Worm (Caenorhabditis elegans) whole organism, L3 larva: ENCODE data around the gene C33A12.19.
A peak's percentile ranks its signal among the peaks of the same experiment; 100 is the strongest.

Experiments used
- ZK546.5 ChIP-seq: sonication (generic microtip); optimal IDR thresholded peaks from 2 replicates; lab custom pipeline; 2017; ENCODE audit warnings: missing biosample characterization, missing genetic modification characterization
- aly-2 ChIP-seq: fragments of 150-350 bp; optimal IDR thresholded peaks from 2 replicates; lab custom pipeline; 2014; ENCODE audit warnings: missing biosample characterization, missing genetic modification characterization
- ama-1 ChIP-seq: fragments of 150-350 bp; optimal IDR thresholded peaks from 2 replicates; lab custom pipeline; 2018
- ceh-16 ChIP-seq: sonication (generic microtip); optimal IDR thresholded peaks from 2 replicates; lab custom pipeline; 2017; ENCODE audit warnings: missing biosample characterization, missing genetic modification characterization
- ceh-28 ChIP-seq: fragments of 150-350 bp; optimal IDR thresholded peaks from 2 replicates; lab custom pipeline; 2014; ENCODE audit warnings: missing biosample characterization, missing genetic modification reagents, missing genetic modification characterization
- ceh-82 ChIP-seq: fragments of 150-350 bp; optimal IDR thresholded peaks from 2 replicates; lab custom pipeline; 2014; ENCODE audit warnings: missing biosample characterization, missing genetic modification characterization
- daf-12 ChIP-seq: fragments of 150-350 bp; optimal IDR thresholded peaks from 2 replicates; lab custom pipeline; 2014; ENCODE audit warnings: missing biosample characterization, missing genetic modification reagents, missing genetic modification characterization
- egl-27 ChIP-seq: sonication (generic microtip); optimal IDR thresholded peaks from 4 replicates; lab custom pipeline; 2017; ENCODE audit warnings: missing biosample characterization, missing genetic modification reagents, missing genetic modification characterization
- egl-5 ChIP-seq: fragments of 150-350 bp; optimal IDR thresholded peaks from 2 replicates; lab custom pipeline; 2017; ENCODE audit warnings: missing biosample characterization, missing genetic modification reagents, missing genetic modification characterization, inconsistent platforms
- elt-1 ChIP-seq: fragments of 150-350 bp; optimal IDR thresholded peaks from 2 replicates; lab custom pipeline; 2014; ENCODE audit warnings: missing biosample characterization, missing genetic modification characterization
- elt-2 ChIP-seq: sonication (generic microtip); optimal IDR thresholded peaks from 2 replicates; lab custom pipeline; 2016; ENCODE audit warnings: missing genetic modification reagents, mild to moderate bottlenecking, missing genetic modification characterization, missing compliant biosample characterization
- elt-3 ChIP-seq, 3 experiments: fragments of 150-350 bp in 1 of 3; sonication (generic microtip) in 2 of 3; optimal IDR thresholded peaks; 2 replicates in 2 of 3; 4 replicates in 1 of 3; lab custom pipeline; 2014 to 2017; ENCODE audit warnings: missing biosample characterization in 3 of 3, missing genetic modification characterization in 3 of 3
- eor-1 ChIP-seq, 2 experiments: fragments of 150-350 bp; optimal IDR thresholded peaks; 2 replicates each; lab custom pipeline; 2014 to 2018; ENCODE audit warnings: missing biosample characterization in 2 of 2, missing genetic modification characterization in 2 of 2
- fkh-10 ChIP-seq: sonication (generic microtip); optimal IDR thresholded peaks from 2 replicates; lab custom pipeline; 2017; ENCODE audit warnings: missing biosample characterization, missing genetic modification reagents, missing genetic modification characterization
- fkh-2 ChIP-seq: fragments of 150-350 bp; optimal IDR thresholded peaks from 2 replicates; lab custom pipeline; 2014; ENCODE audit warnings: missing biosample characterization, missing genetic modification reagents, missing genetic modification characterization
- fos-1 ChIP-seq: fragments of 150-350 bp; optimal IDR thresholded peaks from 2 replicates; lab custom pipeline; 2014; ENCODE audit warnings: missing biosample characterization, missing genetic modification characterization
- hmg-11 ChIP-seq: sonication (generic microtip); optimal IDR thresholded peaks from 2 replicates; lab custom pipeline; 2016; ENCODE audit warnings: missing genetic modification characterization, missing compliant biosample characterization
- jun-1 ChIP-seq: fragments of 150-350 bp; optimal IDR thresholded peaks from 2 replicates; lab custom pipeline; 2014; ENCODE audit warnings: missing biosample characterization, missing genetic modification reagents, missing genetic modification characterization
- lin-15B ChIP-seq: fragments of 150-350 bp; optimal IDR thresholded peaks from 2 replicates; lab custom pipeline; 2014; ENCODE audit warnings: missing biosample characterization, missing genetic modification characterization
- lsy-12 ChIP-seq: sonication (generic microtip); optimal IDR thresholded peaks from 2 replicates; lab custom pipeline; 2016; ENCODE audit warnings: mild to moderate bottlenecking, missing genetic modification characterization, missing compliant biosample characterization
- mdl-1 ChIP-seq: fragments of 150-350 bp; optimal IDR thresholded peaks from 2 replicates; lab custom pipeline; 2014; ENCODE audit warnings: missing biosample characterization, missing genetic modification characterization
- mml-1 ChIP-seq: fragments of 150-350 bp; sonication (generic microtip); optimal IDR thresholded peaks from 3 replicates; lab custom pipeline; 2014; ENCODE audit warnings: missing biosample characterization, missing genetic modification characterization
- nfya-1 ChIP-seq: sonication (generic microtip); optimal IDR thresholded peaks from 2 replicates; lab custom pipeline; 2017; ENCODE audit warnings: missing genetic modification characterization, mild to moderate bottlenecking, missing compliant biosample characterization, antibody characterized with exemption, moderate library complexity; ENCODE audit not compliant: insufficient read depth
- nhr-12 ChIP-seq: fragments of 150-350 bp; optimal IDR thresholded peaks from 2 replicates; lab custom pipeline; 2014; ENCODE audit warnings: missing biosample characterization, missing genetic modification characterization
- nhr-23 ChIP-seq: fragments of 150-350 bp; optimal IDR thresholded peaks from 2 replicates; lab custom pipeline; 2014; ENCODE audit warnings: missing biosample characterization, missing genetic modification reagents, missing genetic modification characterization
- nhr-237 ChIP-seq: fragments of 150-350 bp; optimal IDR thresholded peaks from 2 replicates; lab custom pipeline; 2014; ENCODE audit warnings: missing biosample characterization, missing genetic modification characterization
- nhr-25 ChIP-seq: sonication (generic microtip); optimal IDR thresholded peaks from 2 replicates; lab custom pipeline; 2017; ENCODE audit warnings: missing biosample characterization, missing genetic modification characterization
- nhr-28 ChIP-seq: fragments of 150-350 bp; optimal IDR thresholded peaks from 2 replicates; lab custom pipeline; 2014; ENCODE audit warnings: missing biosample characterization, missing genetic modification characterization
- nhr-43 ChIP-seq: sonication (generic microtip); optimal IDR thresholded peaks from 2 replicates; lab custom pipeline; 2016; ENCODE audit warnings: mild to moderate bottlenecking, missing genetic modification characterization, missing compliant biosample characterization; ENCODE audit not compliant: poor library complexity, severe bottlenecking
- nhr-67 ChIP-seq: fragments of 150-350 bp; optimal IDR thresholded peaks from 2 replicates; lab custom pipeline; 2014; ENCODE audit warnings: missing biosample characterization, missing genetic modification characterization
- nhr-76 ChIP-seq: fragments of 150-350 bp; sonication (generic microtip); optimal IDR thresholded peaks from 5 replicates; lab custom pipeline; 2014; ENCODE audit warnings: missing biosample characterization, missing genetic modification characterization
- nhr-77 ChIP-seq: fragments of 150-350 bp; optimal IDR thresholded peaks from 2 replicates; lab custom pipeline; 2014; ENCODE audit warnings: missing biosample characterization, missing genetic modification characterization
- pha-4 ChIP-seq: fragments of 150-350 bp; optimal IDR thresholded peaks from 2 replicates; lab custom pipeline; 2014; ENCODE audit warnings: missing biosample characterization, missing genetic modification reagents, missing genetic modification characterization
- sea-2 ChIP-seq: fragments of 150-350 bp; sonication (generic microtip); optimal IDR thresholded peaks from 4 replicates; lab custom pipeline; 2014; ENCODE audit warnings: missing biosample characterization, missing genetic modification reagents, missing genetic modification characterization
- skn-1 ChIP-seq: fragments of 150-350 bp; optimal IDR thresholded peaks from 2 replicates; lab custom pipeline; 2014; ENCODE audit warnings: missing biosample characterization, missing genetic modification characterization
- snpc-4 ChIP-seq: fragments of 150-350 bp; optimal IDR thresholded peaks from 2 replicates; lab custom pipeline; 2014; ENCODE audit warnings: missing biosample characterization, missing genetic modification characterization
- tbx-2 ChIP-seq: sonication (generic microtip); optimal IDR thresholded peaks from 2 replicates; lab custom pipeline; 2016; ENCODE audit warnings: mild to moderate bottlenecking, missing genetic modification characterization, missing compliant biosample characterization
- unc-39 ChIP-seq: sonication (generic microtip); optimal IDR thresholded peaks from 4 replicates; lab custom pipeline; 2017; ENCODE audit warnings: missing biosample characterization, missing genetic modification characterization
- unc-62 ChIP-seq: fragments of 150-350 bp; sonication (generic microtip); optimal IDR thresholded peaks from 4 replicates; lab custom pipeline; 2014; ENCODE audit warnings: missing biosample characterization, missing genetic modification reagents, missing genetic modification characterization
- zag-1 ChIP-seq: fragments of 150-350 bp; optimal IDR thresholded peaks from 2 replicates; lab custom pipeline; 2014; ENCODE audit warnings: missing biosample characterization, missing genetic modification characterization
- ztf-11 ChIP-seq: fragments of 150-350 bp; optimal IDR thresholded peaks from 2 replicates; lab custom pipeline; 2014; ENCODE audit warnings: missing biosample characterization, missing genetic modification characterization
- ztf-4 ChIP-seq: fragments of 150-350 bp; optimal IDR thresholded peaks from 2 replicates; lab custom pipeline; 2014; ENCODE audit warnings: missing biosample characterization, missing genetic modification characterization

Gene C33A12.19

DNA sequence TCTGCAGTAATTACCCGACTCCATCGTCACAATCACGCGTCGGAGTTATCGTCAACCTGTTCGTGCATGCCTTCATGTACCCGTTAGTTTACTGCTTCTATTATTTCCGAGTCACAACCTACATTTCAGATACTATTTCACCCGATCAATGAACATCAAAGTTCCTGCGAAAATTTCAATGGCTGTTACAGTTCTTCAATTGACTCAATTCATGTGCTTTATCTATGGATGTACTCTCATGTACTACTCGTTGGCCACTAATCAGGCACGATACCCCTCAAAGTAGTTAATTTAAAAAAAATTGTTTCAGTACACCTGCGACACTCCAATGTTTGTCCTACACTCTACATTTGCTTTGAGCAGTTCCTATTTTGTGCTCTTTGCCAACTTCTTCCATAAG, 14.0 kb downstream of the C33A12.19 start:
- TF ChIP-seq fkh-2 = no peak
- TF ChIP-seq hmg-11 (tag; lab: Kevin White, UChicago) = no peak
- no peak for TF ChIP-seq mml-1 (tag; lab: Kevin White, UChicago)
- no peak for TF ChIP-seq pha-4
- TF ChIP-seq nhr-12 (tag; lab: Kevin White, UChicago) = no peak
- peak; percentile 44 for TF ChIP-seq lsy-12 (tag; lab: Kevin White, UChicago)
- no peak for TF ChIP-seq elt-2 (tag; lab: Kevin White, UChicago)
- TF ChIP-seq nfya-1 (tag; lab: Kevin White, UChicago) = no peak
- TF ChIP-seq fkh-10 = no peak
- no peak for TF ChIP-seq ceh-28 (tag; lab: Kevin White, UChicago)
- no peak for TF ChIP-seq aly-2 (tag; lab: Kevin White, UChicago)
- no peak for TF ChIP-seq elt-1 (tag; lab: Kevin White, UChicago)
- TF ChIP-seq nhr-43 (tag; lab: Kevin White, UChicago) = peak; percentile 7
- TF ChIP-seq nhr-76 (tag; lab: Kevin White, UChicago) = no peak
- TF ChIP-seq unc-62 (GFP tag; lab: Kevin White, UChicago) = no peak
- TF ChIP-seq ama-1 (lab: Kevin White, UChicago) = peak; percentile 45
- no peak for TF ChIP-seq unc-39 (tag; lab: Kevin White, UChicago)
- no peak for TF ChIP-seq daf-12 (tag; lab: Kevin White, UChicago)
- TF ChIP-seq ceh-82 (tag; lab: Kevin White, UChicago) = no peak
- TF ChIP-seq nhr-237 (tag; lab: Kevin White, UChicago) = no peak
- no peak for TF ChIP-seq nhr-67
- no peak for TF ChIP-seq fos-1 (tag; lab: Kevin White, UChicago)
- no peak for TF ChIP-seq egl-5 (tag; lab: Kevin White, UChicago)
- TF ChIP-seq lin-15B (tag; lab: Kevin White, UChicago) = no peak
- no peak for TF ChIP-seq egl-27 (tag; lab: Kevin White, UChicago)
- TF ChIP-seq nhr-25 (tag; lab: Kevin White, UChicago) = peak; percentile 39
- peak; percentile 8 for TF ChIP-seq nhr-23 (tag; lab: Kevin White, UChicago)

DNA sequence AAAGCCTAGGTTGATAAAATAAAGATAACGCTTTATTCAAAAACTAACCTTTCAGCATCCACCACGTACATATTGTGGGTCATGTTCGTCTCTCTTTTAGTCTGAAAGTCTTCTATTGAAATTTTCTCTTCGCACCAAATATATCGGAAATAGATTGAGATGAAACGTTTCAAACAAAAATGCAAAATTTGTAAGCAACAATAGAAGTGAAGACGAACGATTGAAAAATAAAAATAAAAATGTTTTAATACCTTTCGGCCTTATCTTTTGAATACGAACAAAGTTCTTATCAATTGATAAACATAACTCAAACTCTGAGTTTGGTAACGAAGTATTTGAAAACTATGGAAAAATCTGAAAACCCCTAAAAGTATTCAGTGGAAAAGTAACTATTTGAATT, 16.3 kb downstream of the C33A12.19 start, which contains the start of gene F56H11.2:
Gene F56H11.2 (minus strand): TSS at position 101 of the 400 bp plus-strand sequence.
- TF ChIP-seq elt-2 (tag; lab: Kevin White, UChicago) (peak; percentile 14), elt-1 (tag; lab: Kevin White, UChicago) (no peak)

DNA sequence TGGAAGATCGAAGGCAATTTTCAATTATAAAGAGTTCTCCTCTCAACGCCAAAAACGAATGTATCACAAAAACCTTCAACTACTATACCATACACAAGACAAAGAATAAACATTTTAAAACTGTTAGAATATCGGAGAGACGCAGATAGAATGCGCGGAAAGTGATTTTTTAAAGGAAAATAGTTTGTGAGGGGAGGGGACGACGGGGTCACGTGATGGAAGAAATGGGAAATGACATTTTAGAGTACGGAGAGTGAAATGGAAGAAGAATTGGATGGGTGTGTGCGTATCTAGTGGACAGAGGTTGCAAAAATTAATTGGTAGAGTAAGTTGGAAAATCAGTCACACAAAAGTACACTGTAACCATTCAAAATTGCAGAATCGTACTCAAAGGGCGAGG, 17.5 kb downstream of the C33A12.19 start:
- no peak for TF ChIP-seq elt-2 (tag; lab: Kevin White, UChicago)
- no peak for TF ChIP-seq fkh-2
- no peak for TF ChIP-seq nhr-12 (tag; lab: Kevin White, UChicago)
- no peak for TF ChIP-seq zag-1 (tag; lab: Kevin White, UChicago)
- peak; percentile 85 for TF ChIP-seq nhr-25 (tag; lab: Kevin White, UChicago)
- TF ChIP-seq fos-1 (tag; lab: Kevin White, UChicago) = no peak
- peak; percentile 48 for TF ChIP-seq pha-4
- peak; percentile 46 for TF ChIP-seq nhr-23 (tag; lab: Kevin White, UChicago)
- TF ChIP-seq jun-1 (tag; lab: Kevin White, UChicago) = no peak
- no peak for TF ChIP-seq ceh-28 (tag; lab: Kevin White, UChicago)
- no peak for TF ChIP-seq ztf-4
- TF ChIP-seq snpc-4 (tag; lab: Kevin White, UChicago) = peak; percentile 6
- TF ChIP-seq mdl-1 (tag; lab: Kevin White, UChicago) = no peak
- TF ChIP-seq skn-1 (tag; lab: Kevin White, UChicago) = no peak
- no peak for TF ChIP-seq hmg-11 (tag; lab: Kevin White, UChicago)
- TF ChIP-seq lsy-12 (tag; lab: Kevin White, UChicago) = no peak
- no peak for TF ChIP-seq nhr-28 (tag; lab: Kevin White, UChicago)

DNA sequence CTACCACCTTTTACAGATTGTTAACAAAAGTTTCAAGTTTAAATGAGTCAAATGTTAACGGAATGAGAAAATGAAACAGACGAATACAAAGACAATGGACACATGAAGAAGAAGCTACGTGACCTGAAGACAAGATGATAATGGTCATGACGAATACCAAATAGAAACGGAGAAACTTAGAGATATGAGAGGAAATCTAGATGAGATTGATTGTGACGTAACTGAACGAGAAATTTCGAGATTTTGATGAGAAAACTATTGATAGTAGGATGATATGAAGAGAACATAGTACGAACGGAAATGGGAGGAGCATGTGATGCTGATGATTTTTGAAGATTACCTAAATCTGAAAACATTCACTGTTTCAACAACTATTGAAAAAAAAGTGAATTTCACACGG, 18.3 kb downstream of the C33A12.19 start:
- no peak for TF ChIP-seq mdl-1 (tag; lab: Kevin White, UChicago)
- no peak for TF ChIP-seq ZK546.5
- no peak for TF ChIP-seq nhr-76 (tag; lab: Kevin White, UChicago)
- no peak for TF ChIP-seq aly-2 (tag; lab: Kevin White, UChicago)
- no peak for TF ChIP-seq ama-1 (lab: Kevin White, UChicago)
- no peak for TF ChIP-seq eor-1 (tag; optimal IDR thresholded peaks at IDR 0.05; lab: Kevin White, UChicago)
- TF ChIP-seq ceh-82 (tag; lab: Kevin White, UChicago) = no peak
- TF ChIP-seq nhr-43 (tag; lab: Kevin White, UChicago) = peak; percentile 62
- no peak for TF ChIP-seq nhr-28 (tag; lab: Kevin White, UChicago)
- TF ChIP-seq skn-1 (tag; lab: Kevin White, UChicago) = no peak
- peak; percentile 85 for TF ChIP-seq nhr-23 (tag; lab: Kevin White, UChicago)
- TF ChIP-seq egl-5 (tag; lab: Kevin White, UChicago) = no peak
- no peak for TF ChIP-seq nhr-77 (tag; lab: Kevin White, UChicago)
- TF ChIP-seq nhr-67 = no peak
- no peak for TF ChIP-seq sea-2 (GFP tag; lab: Kevin White, UChicago)
- TF ChIP-seq ceh-16 (tag; lab: Kevin White, UChicago) = no peak
- no peak for TF ChIP-seq fkh-10
- TF ChIP-seq elt-3 (tag; optimal IDR thresholded peaks at IDR 0.05; lab: Kevin White, UChicago) = peak in 1 of 3 experiments; percentile 81
- no peak for TF ChIP-seq fos-1 (tag; lab: Kevin White, UChicago)
- no peak for TF ChIP-seq nhr-237 (tag; lab: Kevin White, UChicago)
- TF ChIP-seq lin-15B (tag; lab: Kevin White, UChicago) = no peak
- no peak for TF ChIP-seq mml-1 (tag; lab: Kevin White, UChicago)
- TF ChIP-seq ztf-11 (tag; lab: Kevin White, UChicago) = no peak
- TF ChIP-seq elt-2 (tag; lab: Kevin White, UChicago) = no peak
- TF ChIP-seq jun-1 (tag; lab: Kevin White, UChicago) = no peak
- no peak for TF ChIP-seq zag-1 (tag; lab: Kevin White, UChicago)
- TF ChIP-seq ceh-28 (tag; lab: Kevin White, UChicago) = no peak
- no peak for TF ChIP-seq elt-1 (tag; lab: Kevin White, UChicago)
- no peak for TF ChIP-seq egl-27 (tag; lab: Kevin White, UChicago)
- no peak for TF ChIP-seq tbx-2
- no peak for TF ChIP-seq hmg-11 (tag; lab: Kevin White, UChicago)
